Worm (Caenorhabditis elegans) whole organism, young adult: ENCODE data around the gene gpn-1.

Experiments used
- B0261.1 ChIP-seq: sonication (generic microtip); optimal IDR thresholded peaks from 2 replicates; lab custom pipeline; 2016; ENCODE audit warnings: mild to moderate bottlenecking, missing genetic modification characterization, moderate library complexity, missing compliant biosample characterization
- B0336.3 ChIP-seq: fragments of 200-800 bp; sonication (Bioruptor generic); IDR thresholded peaks from 2 replicates; pipeline ENCODE4 v1.3.6; 2022; ENCODE audit warnings: missing genetic modification characterization, missing compliant biosample characterization
- F39B2.1 ChIP-seq: fragments of 200-800 bp; sonication (Bioruptor generic); IDR thresholded peaks from 2 replicates; pipeline ENCODE4 v1.3.6; 2022; ENCODE audit warnings: missing genetic modification reagents, missing genetic modification characterization, missing compliant biosample characterization
- K11D2.4 ChIP-seq: fragments of 200-800 bp; sonication (Bioruptor generic); IDR thresholded peaks from 2 replicates; pipeline ENCODE4 v1.3.6; 2022; ENCODE audit warnings: missing genetic modification reagents, missing genetic modification characterization, missing compliant biosample characterization
- K12H6.12 ChIP-seq: fragments of 200-800 bp; sonication (Bioruptor generic); optimal IDR thresholded peaks from 2 replicates; lab custom pipeline; 2018; ENCODE audit warnings: mild to moderate bottlenecking, missing genetic modification characterization, missing compliant biosample characterization
- T07F8.4 ChIP-seq: sonication (generic microtip); optimal IDR thresholded peaks from 2 replicates; lab custom pipeline; 2016; ENCODE audit warnings: mild to moderate bottlenecking, missing genetic modification characterization, moderate library complexity, missing compliant biosample characterization
- ZK185.1 ChIP-seq: sonication (generic microtip); optimal IDR thresholded peaks from 2 replicates; lab custom pipeline; 2016; ENCODE audit warnings: mild to moderate bottlenecking, missing genetic modification characterization, missing compliant biosample characterization; ENCODE audit not compliant: poor library complexity, severe bottlenecking
- atf-7 ChIP-seq: sonication (generic microtip); optimal IDR thresholded peaks from 2 replicates; lab custom pipeline; 2017; ENCODE audit warnings: mild to moderate bottlenecking, missing genetic modification characterization, missing compliant biosample characterization
- attf-3 ChIP-seq: fragments of 200-800 bp; sonication (Bioruptor generic); conservative IDR thresholded peaks from 2 replicates; pipeline ENCODE4 v1.3.6; 2022; ENCODE audit warnings: missing genetic modification reagents, missing genetic modification characterization, missing compliant biosample characterization
- cebp-1 ChIP-seq, 2 experiments: fragments of 200-800 bp in 1 of 2; sonication (Bioruptor generic) in 1 of 2; sonication (generic microtip) in 1 of 2; IDR thresholded peaks in 1 of 2; optimal IDR thresholded peaks in 1 of 2; 2 replicates each; pipeline versions ENCODE4 v1.3.6 to Lab custom; 2017 to 2022; ENCODE audit warnings: missing compliant biosample characterization in 2 of 2, missing genetic modification characterization in 2 of 2, mild to moderate bottlenecking in 1 of 2, missing genetic modification reagents in 1 of 2, moderate library complexity in 1 of 2
- ceh-58 ChIP-seq: fragments of 200-800 bp; sonication (Bioruptor generic); IDR thresholded peaks from 2 replicates; pipeline ENCODE4 v1.3.6; 2022; ENCODE audit warnings: missing genetic modification characterization, missing compliant biosample characterization
- egrh-3 ChIP-seq: fragments of 200-800 bp; sonication (Bioruptor generic); IDR thresholded peaks from 2 replicates; pipeline ENCODE4 v1.3.6; 2022; ENCODE audit warnings: missing genetic modification reagents, missing genetic modification characterization, missing compliant biosample characterization
- gei-17 ChIP-seq: fragments of 200-800 bp; sonication (Bioruptor generic); optimal IDR thresholded peaks from 2 replicates; lab custom pipeline; 2018; ENCODE audit warnings: mild to moderate bottlenecking, missing genetic modification characterization, missing compliant biosample characterization
- him-1 ChIP-seq: sonication (generic microtip); optimal IDR thresholded peaks from 2 replicates; lab custom pipeline; 2016; ENCODE audit warnings: missing genotype, missing genetic modification reagents, missing genetic modification characterization, missing compliant biosample characterization
- hlh-12 ChIP-seq: sonication (generic microtip); optimal IDR thresholded peaks from 2 replicates; lab custom pipeline; 2016; ENCODE audit warnings: missing genetic modification characterization, missing compliant biosample characterization
- hmg-1.2 ChIP-seq: fragments of 200-800 bp; sonication (Bioruptor generic); IDR thresholded peaks from 2 replicates; pipeline ENCODE4 v1.3.6; 2022; ENCODE audit warnings: missing genetic modification reagents, missing genetic modification characterization, missing compliant biosample characterization
- lag-1 ChIP-seq: fragments of 200-800 bp; sonication (Bioruptor generic); IDR thresholded peaks from 2 replicates; pipeline ENCODE4 v1.3.6; 2022; ENCODE audit warnings: missing genetic modification reagents, missing genetic modification characterization, missing compliant biosample characterization
- lin-35 ChIP-seq, 3 experiments: fragments of 150-350 bp in 2 of 3; sonication (generic microtip) in 1 of 3; optimal IDR thresholded peaks; 2 replicates each; lab custom pipeline; 2014 to 2018; ENCODE audit warnings: missing biosample characterization in 3 of 3, missing genetic modification characterization in 3 of 3, missing genetic modification reagents in 3 of 3
- lir-1 ChIP-seq: fragments of 200-800 bp; sonication (Bioruptor generic); conservative IDR thresholded peaks from 2 replicates; pipeline ENCODE4 v1.3.6; 2022; ENCODE audit warnings: missing genetic modification reagents, missing genetic modification characterization, missing compliant biosample characterization
- lsl-1 ChIP-seq: fragments of 200-800 bp; sonication (Bioruptor generic); optimal IDR thresholded peaks from 2 replicates; lab custom pipeline; 2018; ENCODE audit warnings: mild to moderate bottlenecking, missing genetic modification characterization, moderate library complexity, missing compliant biosample characterization
- mcd-1 ChIP-seq: fragments of 200-800 bp; sonication (Bioruptor generic); IDR thresholded peaks from 2 replicates; pipeline ENCODE4 v1.3.6; 2022; ENCODE audit warnings: missing genetic modification reagents, missing genetic modification characterization, missing compliant biosample characterization
- mxl-1 ChIP-seq: sonication (generic microtip); optimal IDR thresholded peaks from 2 replicates; lab custom pipeline; 2016; ENCODE audit warnings: missing genetic modification characterization, missing compliant biosample characterization
- nhr-27 ChIP-seq: fragments of 200-800 bp; sonication (Bioruptor generic); optimal IDR thresholded peaks from 2 replicates; lab custom pipeline; 2018; ENCODE audit warnings: mild to moderate bottlenecking, missing genetic modification characterization, moderate library complexity, missing compliant biosample characterization
- rpc-1 ChIP-seq, 2 experiments: fragments of 150-350 bp in 1 of 2; sonication (generic microtip) in 1 of 2; optimal IDR thresholded peaks; 2 replicates each; lab custom pipeline; 2014 to 2018; ENCODE audit warnings: missing biosample characterization in 1 of 2, missing genetic modification characterization in 1 of 2, missing genetic modification reagents in 1 of 2, missing genotype in 1 of 2
- snpc-4 ChIP-seq, 5 experiments: fragments of 150-350 bp in 1 of 5; sonication (generic microtip) in 4 of 5; optimal IDR thresholded peaks; 2 replicates each; lab custom pipeline; 2014 to 2018; ENCODE audit warnings: missing genetic modification characterization in 5 of 5, missing biosample characterization in 3 of 5, antibody characterized with exemption in 2 of 5, mild to moderate bottlenecking in 2 of 5, missing compliant biosample characterization in 2 of 5, missing genotype in 2 of 5, moderate library complexity in 2 of 5, missing genetic modification reagents in 1 of 5
- somi-1 ChIP-seq: fragments of 200-800 bp; sonication (Bioruptor generic); optimal IDR thresholded peaks from 2 replicates; lab custom pipeline; 2018; ENCODE audit warnings: mild to moderate bottlenecking, missing genetic modification characterization, missing compliant biosample characterization
- tlf-1 ChIP-seq: fragments of 200-800 bp; sonication (Bioruptor generic); optimal IDR thresholded peaks from 2 replicates; lab custom pipeline; 2018; ENCODE audit warnings: mild to moderate bottlenecking, missing genetic modification characterization, missing compliant biosample characterization
- xnd-1 ChIP-seq: sonication (generic microtip); optimal IDR thresholded peaks from 2 replicates; lab custom pipeline; 2016; ENCODE audit warnings: missing genotype, missing genetic modification reagents, missing genetic modification characterization, missing compliant biosample characterization
- zfh-2 ChIP-seq: fragments of 200-800 bp; sonication (Bioruptor generic); conservative IDR thresholded peaks from 2 replicates; pipeline ENCODE4 v1.3.6; 2022; ENCODE audit warnings: missing genetic modification reagents, missing genetic modification characterization, missing compliant biosample characterization
- ztf-18 ChIP-seq: sonication (generic microtip); optimal IDR thresholded peaks from 2 replicates; lab custom pipeline; 2016; ENCODE audit warnings: missing genotype, mild to moderate bottlenecking, missing genetic modification characterization, missing compliant biosample characterization

The gpn-1 gene

ce11 chrX:15642638-15643037 is 38.9 kb upstream of the gpn-1 start, which contains the start of gene H08J19.1:
Gene H08J19.1 (plus strand): TSS chrX:15642938.
- TF ChIP-seq ztf-18 (tag; lab: Kevin White, UChicago) (no peak), B0261.1 (tag; lab: Kevin White, UChicago) (no peak), lsl-1 (GFP tag; lab: Kevin White, UChicago) (no peak), cebp-1 (GFP tag; IDR thresholded peaks at IDR 0.05; lab: Robert Waterston, UW) (no peak), cebp-1 (tag; optimal IDR thresholded peaks at IDR 0.05; lab: Kevin White, UChicago) (no peak), F39B2.1 (GFP tag; lab: Robert Waterston, UW) (no peak)

ce11 chrX:15647276-15647675 is 34.2 kb upstream of the gpn-1 start, which contains the start of gene F59D12.5:
Gene F59D12.5 (minus strand): TSS chrX:15647369.
- no peak for TF ChIP-seq him-1 (tag; lab: Kevin White, UChicago)
- peak; percentile 86 for TF ChIP-seq attf-3 (GFP tag; lab: Robert Waterston, UW)

ce11 chrX:15650428-15650827 is 31.1 kb upstream of the gpn-1 start:
- TF ChIP-seq T07F8.4 (no peak), gei-17 (no peak), lin-35 (GFP tag; optimal IDR thresholded peaks at IDR 0.05; lab: Kevin White, UChicago) (no peak), snpc-4 (GFP tag; optimal IDR thresholded peaks at IDR 0.05; lab: Kevin White, UChicago) (no peak), snpc-4 (tag; optimal IDR thresholded peaks at IDR 0.05; lab: Kevin White, UChicago) (peak in 2 of 4 experiments; percentile 59 to 76), hmg-1.2 (GFP tag; lab: Robert Waterston, UW) (no peak; the same call in 1 of the 2 replicates), zfh-2 (GFP tag; lab: Robert Waterston, UW) (peak; percentile 94), egrh-3 (GFP tag; lab: Robert Waterston, UW) (peak; percentile 63; the same call in 1 of the 2 replicates), attf-3 (GFP tag; lab: Robert Waterston, UW) (0 out of 2 replicates have a peak, but pooled peaks have one; percentile 8), K12H6.12 (tag; lab: Kevin White, UChicago) (no peak), lir-1 (GFP tag; lab: Robert Waterston, UW) (no peak), nhr-27 (tag; lab: Kevin White, UChicago) (no peak), ceh-58 (GFP tag; lab: Robert Waterston, UW) (no peak), lag-1 (GFP tag; lab: Robert Waterston, UW) (0 out of 2 replicates have a peak, but pooled peaks have one; percentile 48), mcd-1 (GFP tag; lab: Robert Waterston, UW) (no peak), B0336.3 (GFP tag; lab: Robert Waterston, UW) (no peak), rpc-1 (optimal IDR thresholded peaks at IDR 0.05; lab: Kevin White, UChicago) (no peak), rpc-1 (tag; optimal IDR thresholded peaks at IDR 0.05; lab: Kevin White, UChicago) (peak; percentile 9), mxl-1 (tag; lab: Kevin White, UChicago) (no peak), tlf-1 (GFP tag; lab: Kevin White, UChicago) (no peak), K11D2.4 (GFP tag; lab: Robert Waterston, UW) (no peak)

ce11 chrX:15650919-15651420 is 30.5 kb upstream of the gpn-1 start, which contains the start of gene F59D12.3:
Gene F59D12.3 (minus strand): TSS chrX:15650969.
- TF ChIP-seq lir-1 (GFP tag; lab: Robert Waterston, UW) (no peak), ZK185.1 (tag; lab: Kevin White, UChicago) (no peak), egrh-3 (GFP tag; lab: Robert Waterston, UW) (no peak), atf-7 (tag; lab: Kevin White, UChicago) (no peak), xnd-1 (no peak), somi-1 (GFP tag; lab: Kevin White, UChicago) (no peak), hlh-12 (tag; lab: Kevin White, UChicago) (no peak)
